Worm (Caenorhabditis elegans) whole organism, late embryonic: ENCODE data around the gene M163.11.

Experiments used
- lin-11 ChIP-seq: fragments of 200-800 bp; sonication (Bioruptor generic); optimal IDR thresholded peaks from 2 replicates; lab custom pipeline; 2018; ENCODE audit warnings: mild to moderate bottlenecking, missing genetic modification characterization, missing compliant biosample characterization
- zip-5 ChIP-seq: sonication (generic microtip); optimal IDR thresholded peaks from 2 replicates; lab custom pipeline; 2016; ENCODE audit warnings: missing genetic modification characterization, missing compliant biosample characterization

ce11 chrX:14492441-14492840 lies 13.3 kb downstream of the M163.11 start:
- TF ChIP-seq zip-5 (no peak), lin-11 (no peak)
